Fruit fly (Drosophila melanogaster) whole organism, adult: ENCODE results near the gene fusl.

Source experiments
- CG33017 ChIP-seq: fragments of 200-800 bp; sonication (Bioruptor generic); optimal IDR thresholded peaks from 2 replicates; lab custom pipeline; 2018; ENCODE audit warnings: missing biosample characterization, mild to moderate bottlenecking, missing genetic modification characterization, moderate library complexity
- Clk ChIP-seq: fragments of 200-800 bp; sonication (Bioruptor generic); optimal IDR thresholded peaks from 2 replicates; lab custom pipeline; 2017; ENCODE audit warnings: missing biosample characterization, missing genetic modification characterization
- Crg-1 ChIP-seq: fragments of 200-800 bp; sonication (Bioruptor generic); optimal IDR thresholded peaks from 2 replicates; lab custom pipeline; 2016; ENCODE audit warnings: missing biosample characterization, missing genetic modification characterization
- Hr96 ChIP-seq: fragments of 200-800 bp; sonication (Bioruptor generic); optimal IDR thresholded peaks from 2 replicates; lab custom pipeline; 2016; ENCODE audit warnings: missing biosample characterization, missing genetic modification characterization
- pad ChIP-seq: fragments of 200-800 bp; sonication (Bioruptor generic); optimal IDR thresholded peaks from 3 replicates; lab custom pipeline; 2017; ENCODE audit warnings: missing biosample characterization, missing genetic modification characterization, mild to moderate bottlenecking, moderate library complexity, missing genetic modification reagents

DNA sequence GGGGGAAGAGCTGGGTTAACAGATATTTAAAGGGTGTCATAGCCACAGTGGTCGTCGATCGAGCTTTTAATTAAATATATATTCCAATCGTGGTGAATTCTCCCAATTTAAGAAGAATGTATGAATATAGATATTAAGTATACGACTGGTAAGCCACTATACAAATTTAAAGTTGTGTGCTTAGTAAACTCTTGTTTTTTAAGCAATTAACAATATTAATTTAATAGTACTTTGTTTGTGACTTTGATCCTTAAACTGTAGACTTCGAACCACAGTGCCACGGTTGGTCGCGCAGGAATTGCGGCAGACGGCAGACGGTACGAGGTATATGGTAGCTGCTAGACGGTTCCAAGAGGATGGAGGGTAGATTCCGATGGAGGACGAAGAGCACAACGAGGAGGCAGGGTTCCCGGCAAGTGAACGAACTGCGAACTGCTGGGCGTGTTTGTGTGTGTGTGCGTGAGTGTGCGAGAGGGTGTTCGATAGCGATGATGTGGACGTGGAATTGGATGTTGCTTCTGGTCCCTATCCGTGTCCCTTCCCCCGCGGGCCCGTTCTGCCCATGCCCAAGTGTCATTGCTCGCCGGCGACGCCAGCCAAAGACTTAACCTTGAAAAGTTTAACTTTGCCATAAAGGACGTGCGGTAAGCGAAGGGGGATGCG, 50.1 kb downstream of the fusl start:
- TF ChIP-seq pad (GFP tag; lab: Kevin White, UChicago): no peak
- no peak for TF ChIP-seq Hr96 (GFP tag; lab: Kevin White, UChicago)
- no peak for TF ChIP-seq Clk (GFP tag; lab: Kevin White, UChicago)
- TF ChIP-seq CG33017 (tag; lab: Kevin White, UChicago): no peak
- no peak for TF ChIP-seq Crg-1
